Fruit fly (Drosophila melanogaster) whole organism, embryonic: ENCODE measurements around the gene NimC2.
A peak's percentile ranks its signal among the peaks of the same experiment; 100 is the strongest.

Experiments
- Bteb2 ChIP-seq: fragments of 200-800 bp; sonication (Bioruptor generic); optimal IDR thresholded peaks from 2 replicates; lab custom pipeline; 2016; ENCODE audit warnings: missing biosample characterization, missing genetic modification characterization
- CG1024 ChIP-seq: fragments of 200-800 bp; sonication (Bioruptor generic); IDR thresholded peaks from 2 replicates; pipeline ENCODE4 v1.3.6; 2022; ENCODE audit warnings: missing biosample characterization, missing genetic modification characterization
- CG10321 ChIP-seq: fragments of 200-800 bp; sonication (Bioruptor generic); IDR thresholded peaks from 2 replicates; pipeline ENCODE4 v1.3.6; 2022; ENCODE audit warnings: missing biosample characterization, missing genetic modification characterization
- CG10462 ChIP-seq: fragments of 200-800 bp; sonication (Bioruptor generic); optimal IDR thresholded peaks from 2 replicates; lab custom pipeline; 2016; ENCODE audit warnings: missing biosample characterization, missing genetic modification characterization
- CG10979 ChIP-seq: fragments of 200-800 bp; sonication (Bioruptor generic); optimal IDR thresholded peaks from 2 replicates; lab custom pipeline; 2018; ENCODE audit warnings: missing biosample characterization, mild to moderate bottlenecking, missing genetic modification characterization, moderate library complexity
- CG11085 ChIP-seq: fragments of 200-800 bp; sonication (Bioruptor generic); IDR thresholded peaks from 2 replicates; pipeline ENCODE4 v1.3.6; 2022; ENCODE audit warnings: missing biosample characterization, missing genetic modification characterization
- CG11504 ChIP-seq: fragments of 200-800 bp; sonication (Bioruptor generic); optimal IDR thresholded peaks from 3 replicates; lab custom pipeline; 2019; ENCODE audit warnings: missing biosample characterization, mild to moderate bottlenecking, missing genetic modification characterization, moderate library complexity
- CG12071 ChIP-seq: fragments of 200-800 bp; sonication (Bioruptor generic); optimal IDR thresholded peaks from 3 replicates; lab custom pipeline; 2018; ENCODE audit warnings: missing biosample characterization, mild to moderate bottlenecking, missing genetic modification characterization
- CG12769 ChIP-seq: fragments of 200-800 bp; sonication (Bioruptor generic); optimal IDR thresholded peaks from 2 replicates; lab custom pipeline; 2019; ENCODE audit warnings: missing biosample characterization, mild to moderate bottlenecking, missing genetic modification characterization, moderate library complexity
- CG14014 ChIP-seq: fragments of 200-800 bp; sonication (Bioruptor generic); IDR thresholded peaks from 2 replicates; pipeline ENCODE4 v1.3.6; 2022; ENCODE audit warnings: missing biosample characterization, missing genetic modification characterization
- CG14667 ChIP-seq: fragments of 200-800 bp; sonication (Bioruptor generic); IDR thresholded peaks from 2 replicates; pipeline ENCODE4 v1.3.6; 2022; ENCODE audit warnings: missing biosample characterization, missing genetic modification characterization
- CG15011 ChIP-seq: fragments of 200-800 bp; sonication (Bioruptor generic); optimal IDR thresholded peaks from 3 replicates; lab custom pipeline; 2018; ENCODE audit warnings: missing biosample characterization, mild to moderate bottlenecking, missing genetic modification characterization
- CG15479 ChIP-seq: fragments of 200-800 bp; sonication (Bioruptor generic); optimal IDR thresholded peaks from 3 replicates; lab custom pipeline; 2019; ENCODE audit warnings: missing biosample characterization, mild to moderate bottlenecking, missing genetic modification characterization, moderate library complexity
- CG15514 ChIP-seq: fragments of 200-800 bp; sonication (Bioruptor generic); optimal IDR thresholded peaks from 3 replicates; lab custom pipeline; 2017; ENCODE audit warnings: missing biosample characterization, missing genetic modification characterization, mild to moderate bottlenecking, moderate library complexity, missing genetic modification reagents
- CG17385 ChIP-seq: fragments of 200-800 bp; sonication (Bioruptor generic); optimal IDR thresholded peaks from 3 replicates; lab custom pipeline; 2018; ENCODE audit warnings: missing biosample characterization, mild to moderate bottlenecking, missing genetic modification characterization
- CG1792 ChIP-seq: fragments of 200-800 bp; sonication (Bioruptor generic); optimal IDR thresholded peaks from 2 replicates; lab custom pipeline; 2016; ENCODE audit warnings: missing biosample characterization, missing genetic modification characterization
- CG18599 ChIP-seq: fragments of 200-800 bp; sonication (Bioruptor generic); optimal IDR thresholded peaks from 3 replicates; lab custom pipeline; 2017; ENCODE audit warnings: missing biosample characterization, missing genetic modification characterization, mild to moderate bottlenecking, moderate library complexity, missing genetic modification reagents
- CG2116 ChIP-seq: fragments of 200-800 bp; sonication (Bioruptor generic); optimal IDR thresholded peaks from 3 replicates; lab custom pipeline; 2018; ENCODE audit warnings: missing biosample characterization, mild to moderate bottlenecking, missing genetic modification characterization
- CG6654 ChIP-seq: fragments of 200-800 bp; sonication (Bioruptor generic); optimal IDR thresholded peaks from 2 replicates; lab custom pipeline; 2017; ENCODE audit warnings: missing biosample characterization, mild to moderate bottlenecking, missing genetic modification characterization
- CG6791 ChIP-seq: fragments of 200-800 bp; sonication (Bioruptor generic); IDR thresholded peaks from 3 replicates; pipeline ENCODE4 v1.3.6; 2022; ENCODE audit warnings: missing biosample characterization, missing genetic modification characterization; ENCODE audit not compliant: partially characterized antibody
- CG7928 ChIP-seq: fragments of 200-800 bp; sonication (Bioruptor generic); optimal IDR thresholded peaks from 2 replicates; lab custom pipeline; 2017; ENCODE audit warnings: missing biosample characterization, mild to moderate bottlenecking, missing genetic modification characterization
- CG7963 ChIP-seq: fragments of 200-800 bp; sonication (Bioruptor generic); IDR thresholded peaks from 3 replicates; pipeline ENCODE4 v1.3.6; 2022; ENCODE audit warnings: missing biosample characterization, missing genetic modification characterization; ENCODE audit not compliant: partially characterized antibody
- CG9609 ChIP-seq: fragments of 200-800 bp; sonication (Bioruptor generic); optimal IDR thresholded peaks from 3 replicates; lab custom pipeline; 2016; ENCODE audit warnings: missing biosample characterization, missing genetic modification characterization
- CG9817 ChIP-seq: fragments of 200-800 bp; sonication (Bioruptor generic); optimal IDR thresholded peaks from 2 replicates; lab custom pipeline; 2018; ENCODE audit warnings: missing biosample characterization, mild to moderate bottlenecking, missing genetic modification characterization, moderate library complexity
- CTCF ChIP-seq: fragments of 200-800 bp; sonication (Bioruptor generic); optimal IDR thresholded peaks from 2 replicates; lab custom pipeline; 2017; ENCODE audit warnings: missing biosample characterization, mild to moderate bottlenecking, missing genetic modification characterization, moderate library complexity
- D ChIP-seq, 2 experiments: fragments of 200-800 bp in 1 of 2; fragments of >200 bp in 1 of 2; sonication (Bioruptor generic) in 1 of 2; optimal IDR thresholded peaks; 2 replicates in 1 of 2; 3 replicates in 1 of 2; lab custom pipeline; 2017; ENCODE audit warnings: mild to moderate bottlenecking in 1 of 2, missing biosample characterization in 1 of 2, missing genetic modification characterization in 1 of 2, missing genetic modification reagents in 1 of 2
- Fer3 ChIP-seq: fragments of 200-800 bp; sonication (Bioruptor generic); optimal IDR thresholded peaks from 2 replicates; lab custom pipeline; 2018; ENCODE audit warnings: missing biosample characterization, mild to moderate bottlenecking, missing genetic modification characterization, moderate library complexity
- HmgZ ChIP-seq: fragments of 200-800 bp; sonication (Bioruptor generic); optimal IDR thresholded peaks from 2 replicates; lab custom pipeline; 2018; ENCODE audit warnings: missing biosample characterization, mild to moderate bottlenecking, missing genetic modification characterization
- Hmr ChIP-seq: fragments of 200-800 bp; sonication (Bioruptor generic); optimal IDR thresholded peaks from 3 replicates; lab custom pipeline; 2017; ENCODE audit warnings: mild to moderate bottlenecking, missing biosample characterization, missing genetic modification reagents, missing genetic modification characterization
- Hr39 ChIP-seq: fragments of >200 bp; optimal IDR thresholded peaks from 2 replicates; lab custom pipeline; 2017
- Jarid2 ChIP-seq: fragments of 200-800 bp; sonication (Bioruptor generic); optimal IDR thresholded peaks from 3 replicates; lab custom pipeline; 2017; ENCODE audit warnings: mild to moderate bottlenecking, missing biosample characterization, missing genetic modification reagents, missing genetic modification characterization
- Opbp ChIP-seq: fragments of 200-800 bp; sonication (Bioruptor generic); IDR thresholded peaks from 3 replicates; pipeline ENCODE4 v1.3.6; 2022; ENCODE audit warnings: missing biosample characterization, missing genetic modification characterization; ENCODE audit not compliant: partially characterized antibody
- Optix ChIP-seq: fragments of 200-800 bp; sonication (Bioruptor generic); IDR thresholded peaks from 3 replicates; pipeline ENCODE4 v1.3.6; 2022; ENCODE audit warnings: missing biosample characterization, missing genetic modification characterization
- Tbp ChIP-seq: fragments of >200 bp; optimal IDR thresholded peaks from 2 replicates; lab custom pipeline; 2018; ENCODE audit warnings: missing biosample characterization, missing genetic modification characterization
- Trl ChIP-seq, 3 experiments: fragments of >200 bp in 2 of 3; fragments of 200-800 bp in 1 of 3; sonication (Bioruptor generic) in 1 of 3; optimal IDR thresholded peaks; 2 replicates in 1 of 3; 3 replicates in 2 of 3; lab custom pipeline; 2016 to 2017; ENCODE audit warnings: missing biosample characterization in 1 of 3, missing genetic modification characterization in 1 of 3
- ap ChIP-seq: fragments of 200-800 bp; sonication (Bioruptor generic); IDR thresholded peaks from 2 replicates; pipeline ENCODE4 v1.3.6; 2022; ENCODE audit warnings: missing biosample characterization, missing genetic modification characterization
- bigmax ChIP-seq: fragments of 200-800 bp; sonication (Bioruptor generic); optimal IDR thresholded peaks from 2 replicates; lab custom pipeline; 2018; ENCODE audit warnings: missing biosample characterization, mild to moderate bottlenecking, missing genetic modification characterization
- cad ChIP-seq: fragments of >200 bp; optimal IDR thresholded peaks from 2 replicates; lab custom pipeline; 2017; ENCODE audit warnings: missing biosample characterization, missing genetic modification characterization
- caup ChIP-seq: fragments of 200-800 bp; sonication (Bioruptor generic); optimal IDR thresholded peaks from 3 replicates; lab custom pipeline; 2017; ENCODE audit warnings: missing biosample characterization, mild to moderate bottlenecking, missing genetic modification characterization, moderate library complexity; ENCODE audit not compliant: severe bottlenecking
- dan ChIP-seq: fragments of 200-800 bp; sonication (Bioruptor generic); IDR thresholded peaks from 2 replicates; pipeline ENCODE4 v1.3.6; 2022; ENCODE audit warnings: missing biosample characterization, missing genetic modification characterization
- fd3F ChIP-seq: fragments of 200-800 bp; sonication (Bioruptor generic); optimal IDR thresholded peaks from 2 replicates; lab custom pipeline; 2018; ENCODE audit warnings: missing biosample characterization, mild to moderate bottlenecking, missing genetic modification characterization, moderate library complexity
- h ChIP-seq: fragments of >200 bp; optimal IDR thresholded peaks from 2 replicates; lab custom pipeline; 2017
- kay ChIP-seq: fragments of 200-800 bp; sonication (Bioruptor generic); optimal IDR thresholded peaks from 2 replicates; lab custom pipeline; 2016; ENCODE audit warnings: missing biosample characterization, missing genetic modification characterization
- sd ChIP-seq: fragments of 200-800 bp; sonication (Bioruptor generic); optimal IDR thresholded peaks from 3 replicates; lab custom pipeline; 2018; ENCODE audit warnings: missing biosample characterization, mild to moderate bottlenecking, missing genetic modification characterization, moderate library complexity
- shn ChIP-seq: fragments of 200-800 bp; sonication (Bioruptor generic); optimal IDR thresholded peaks from 3 replicates; lab custom pipeline; 2016; ENCODE audit warnings: missing biosample characterization, missing genetic modification characterization
- sima ChIP-seq: fragments of 200-800 bp; sonication (Bioruptor generic); optimal IDR thresholded peaks from 2 replicates; lab custom pipeline; 2016; ENCODE audit warnings: missing biosample characterization, missing genetic modification characterization
- so ChIP-seq: fragments of 200-800 bp; sonication (Bioruptor generic); IDR thresholded peaks from 3 replicates; pipeline ENCODE4 v1.3.6; 2022; ENCODE audit warnings: missing biosample characterization, missing genetic modification characterization
- sr ChIP-seq: fragments of 200-800 bp; sonication (Bioruptor generic); IDR thresholded peaks from 3 replicates; pipeline ENCODE4 v1.3.6; 2022; ENCODE audit warnings: missing biosample characterization, missing genetic modification characterization
- stwl ChIP-seq: fragments of 200-800 bp; sonication (Bioruptor generic); optimal IDR thresholded peaks from 3 replicates; lab custom pipeline; 2018; ENCODE audit warnings: missing biosample characterization, mild to moderate bottlenecking, missing genetic modification characterization, moderate library complexity
- twi ChIP-seq: fragments of 200-800 bp; optimal IDR thresholded peaks from 2 replicates; lab custom pipeline; 2019; ENCODE audit warnings: missing biosample characterization, mild to moderate bottlenecking, missing genetic modification characterization, moderate library complexity
- zfh1 ChIP-seq: fragments of 200-800 bp; sonication (Bioruptor generic); IDR thresholded peaks from 3 replicates; pipeline ENCODE4 v1.3.6; 2022; ENCODE audit warnings: missing biosample characterization, missing genetic modification characterization

The NimC2 gene

dm6 chr2L:14013478-14013877 is 33.6 kb downstream of the NimC2 start (continued):
- TF ChIP-seq dan (no peak), Tbp (GFP tag; lab: Kevin White, UChicago) (no peak), stwl (tag; lab: Kevin White, UChicago) (no peak), CG6654 (no peak), CG6791 (GFP tag; lab: Robert Waterston, UW) (no peak; the same call in 2 of the 3 replicates), Optix (GFP tag; lab: Robert Waterston, UW) (no peak), CG1792 (GFP tag; lab: Kevin White, UChicago) (no peak), CG2116 (GFP tag; lab: Kevin White, UChicago) (no peak), CG15514 (GFP tag; lab: Kevin White, UChicago) (no peak), CG12071 (peak; percentile 5), kay (peak; percentile 3), sd (tag; lab: Kevin White, UChicago) (peak; percentile 37), CG15011 (GFP tag; lab: Kevin White, UChicago) (no peak), CG9609 (GFP tag; lab: Kevin White, UChicago) (no peak), Opbp (GFP tag; lab: Robert Waterston, UW) (no peak), fd3F (GFP tag; lab: Kevin White, UChicago) (no peak), sima (GFP tag; lab: Kevin White, UChicago) (no peak), cad (no peak), h (lab: Kevin White, UChicago) (no peak), CTCF (GFP tag; lab: Kevin White, UChicago) (no peak), shn (no peak), CG11085 (GFP tag; lab: Robert Waterston, UW) (no peak), bigmax (no peak), Jarid2 (peak; percentile 38), CG10321 (GFP tag; lab: Robert Waterston, UW) (no peak), CG7963 (GFP tag; lab: Robert Waterston, UW) (no peak), CG12769 (tag; lab: Kevin White, UChicago) (peak; percentile 78), CG10462 (no peak), CG17385 (GFP tag; lab: Kevin White, UChicago) (no peak), CG14667 (GFP tag; lab: Robert Waterston, UW) (no peak), CG11504 (tag; lab: Kevin White, UChicago) (no peak), CG10979 (tag; lab: Kevin White, UChicago) (no peak), twi (no peak), CG18599 (GFP tag; lab: Kevin White, UChicago) (peak; percentile 49), Bteb2 (GFP tag; lab: Kevin White, UChicago) (no peak), Fer3 (peak; percentile 14), Trl (optimal IDR thresholded peaks at IDR 0.05; lab: Kevin White, UChicago) (no peak), Trl (GFP tag; optimal IDR thresholded peaks at IDR 0.05; lab: Kevin White, UChicago) (no peak), CG9817 (no peak), Hmr (GFP tag; lab: Kevin White, UChicago) (peak; percentile 34), zfh1 (peak; percentile 57; the same call in 1 of the 3 replicates), so (GFP tag; lab: Robert Waterston, UW) (peak; percentile 57; the same call in 1 of the 3 replicates), CG1024 (no peak), CG15479 (GFP tag; lab: Kevin White, UChicago) (peak; percentile 89), CG14014 (GFP tag; lab: Robert Waterston, UW) (peak; percentile 23; the same call in 1 of the 2 replicates), Hr39 (lab: Kevin White, UChicago) (no peak), CG7928 (GFP tag; lab: Kevin White, UChicago) (no peak), HmgZ (tag; lab: Kevin White, UChicago) (peak; percentile 28), caup (GFP tag; lab: Kevin White, UChicago) (peak; percentile 51), ap (GFP tag; lab: Robert Waterston, UW) (no peak), D (optimal IDR thresholded peaks at IDR 0.05; lab: Kevin White, UChicago) (no peak), D (GFP tag; optimal IDR thresholded peaks at IDR 0.05; lab: Kevin White, UChicago) (no peak), sr (GFP tag; lab: Robert Waterston, UW) (no peak; the same call in 1 of the 3 replicates)
